Fruit fly (Drosophila melanogaster) whole organism, wandering third instar larva: Measurements from ENCODE around the gene Hsc70-3.

Experiments
- CrebA ChIP-seq: fragments of 200-800 bp; sonication (Bioruptor generic); optimal IDR thresholded peaks from 2 replicates; lab custom pipeline; 2016; ENCODE audit warnings: missing biosample characterization, mild to moderate bottlenecking, missing genetic modification characterization, borderline replicate concordance
- Dfd ChIP-seq: fragments of >200 bp; optimal IDR thresholded peaks from 2 replicates; lab custom pipeline; 2017; ENCODE audit warnings: missing biosample characterization, missing genetic modification characterization
- Dif ChIP-seq: fragments of 200-275, 200-300 bp; sonication (Bioruptor generic); optimal IDR thresholded peaks from 2 replicates; lab custom pipeline; 2018; ENCODE audit warnings: missing biosample characterization, missing genetic modification characterization; ENCODE audit not compliant: partially characterized antibody
- HLH106 ChIP-seq: fragments of 200-800 bp; optimal IDR thresholded peaks from 3 replicates; lab custom pipeline; 2019; ENCODE audit warnings: missing biosample characterization, mild to moderate bottlenecking, missing genetic modification characterization, moderate library complexity
- Hr78 ChIP-seq: fragments of >200 bp; optimal IDR thresholded peaks from 2 replicates; lab custom pipeline; 2017; ENCODE audit warnings: missing biosample characterization, missing genetic modification characterization
- OdsH ChIP-seq: fragments of 200-800 bp; sonication (Bioruptor generic); optimal IDR thresholded peaks from 2 replicates; lab custom pipeline; 2016; ENCODE audit warnings: missing biosample characterization, mild to moderate bottlenecking, missing genetic modification characterization
- br ChIP-seq: fragments of 200-800 bp; sonication (Bioruptor generic); optimal IDR thresholded peaks from 2 replicates; lab custom pipeline; 2016; ENCODE audit warnings: missing biosample characterization, missing genetic modification characterization
- dmrt93B ChIP-seq: fragments of 200-800 bp; sonication (Bioruptor generic); optimal IDR thresholded peaks from 2 replicates; lab custom pipeline; 2018; ENCODE audit warnings: missing biosample characterization, mild to moderate bottlenecking, missing genetic modification characterization
- ey ChIP-seq: fragments of 200-800 bp; sonication (Bioruptor generic); optimal IDR thresholded peaks from 2 replicates; lab custom pipeline; 2016; ENCODE audit warnings: missing biosample characterization, missing genetic modification characterization
- psq ChIP-seq: fragments of 200-800 bp; sonication (Bioruptor generic); optimal IDR thresholded peaks from 3 replicates; lab custom pipeline; 2017; ENCODE audit warnings: missing biosample characterization, mild to moderate bottlenecking, missing genetic modification characterization, moderate library complexity

DNA sequence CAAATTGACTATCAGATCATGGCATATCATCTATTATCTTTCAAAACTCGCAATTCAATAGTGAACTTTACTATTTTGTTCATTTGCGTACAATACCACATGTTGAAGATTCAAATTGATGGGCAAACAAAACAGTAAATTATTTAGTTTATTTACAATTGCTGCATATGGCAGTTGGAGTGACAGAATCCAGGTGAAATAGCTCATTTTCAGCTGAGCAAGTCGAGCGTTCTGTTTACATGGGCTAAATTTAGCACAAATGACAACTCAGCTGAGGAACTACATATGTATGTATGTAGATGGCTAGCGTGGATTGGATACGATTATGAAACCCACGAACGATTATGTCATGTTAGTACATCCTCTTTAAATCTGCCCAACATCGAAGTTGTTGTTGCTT is 5.9 kb upstream of the Hsc70-3 start:
- no peak for TF ChIP-seq Dfd (GFP tag; lab: Kevin White, UChicago)
- TF ChIP-seq Hr78 (GFP tag; lab: Kevin White, UChicago), result no peak
- no peak for TF ChIP-seq Dif (GFP tag; lab: Kevin White, UChicago)
- TF ChIP-seq OdsH (GFP tag; lab: Kevin White, UChicago), result no peak
- TF ChIP-seq ey (GFP tag; lab: Kevin White, UChicago), result no peak
- no peak for TF ChIP-seq br (GFP tag; lab: Kevin White, UChicago)
- TF ChIP-seq HLH106, result no peak
- no peak for TF ChIP-seq CrebA
- no peak for TF ChIP-seq psq (GFP tag; lab: Kevin White, UChicago)
- no peak for TF ChIP-seq dmrt93B (GFP tag; lab: Kevin White, UChicago)
